Worm (Caenorhabditis elegans) whole organism, L1 larva: ENCODE results near the gene ZK1307.7.

Source experiments
- ama-1 ChIP-seq: fragments of 150-350 bp; optimal IDR thresholded peaks from 2 replicates; lab custom pipeline; 2014
- ceh-8 ChIP-seq: fragments of 200-800 bp; sonication (Bioruptor generic); optimal IDR thresholded peaks from 2 replicates; lab custom pipeline; 2018; ENCODE audit warnings: mild to moderate bottlenecking, missing genetic modification characterization, moderate library complexity, missing compliant biosample characterization
- ceh-82 ChIP-seq, 3 experiments: fragments of 150-350 bp in 1 of 3; sonication (generic microtip) in 2 of 3; optimal IDR thresholded peaks; 2 replicates each; lab custom pipeline; 2014 to 2017; ENCODE audit warnings: missing biosample characterization in 3 of 3, missing genetic modification characterization in 3 of 3
- dpl-1 ChIP-seq, 3 experiments: fragments of 150-350 bp in 2 of 3; sonication (generic microtip) in 1 of 3; optimal IDR thresholded peaks; 2 replicates each; lab custom pipeline; 2014 to 2017; ENCODE audit warnings: missing biosample characterization in 3 of 3, missing genetic modification characterization in 3 of 3, missing genetic modification reagents in 3 of 3
- elt-3 ChIP-seq, 6 experiments: fragments of 150-350 bp in 1 of 6; sonication (generic microtip); optimal IDR thresholded peaks; 2 replicates each; lab custom pipeline; 2017 to 2018; ENCODE audit warnings: missing biosample characterization in 6 of 6, missing genetic modification characterization in 6 of 6, inconsistent platforms in 1 of 6
- fkh-8 ChIP-seq: sonication (generic microtip); optimal IDR thresholded peaks from 2 replicates; lab custom pipeline; 2016; ENCODE audit warnings: mild to moderate bottlenecking, missing genetic modification characterization, missing compliant biosample characterization
- lin-15B ChIP-seq: fragments of 150-350 bp; sonication (generic microtip); optimal IDR thresholded peaks from 3 replicates; lab custom pipeline; 2014; ENCODE audit warnings: missing biosample characterization, missing genetic modification characterization
- nhr-12 ChIP-seq: sonication (generic microtip); optimal IDR thresholded peaks from 2 replicates; lab custom pipeline; 2017; ENCODE audit warnings: missing biosample characterization, missing genetic modification characterization
- nhr-77 ChIP-seq: fragments of 150-350 bp; optimal IDR thresholded peaks from 2 replicates; lab custom pipeline; 2014; ENCODE audit warnings: missing biosample characterization, missing genetic modification characterization
- rnt-1 ChIP-seq: sonication (generic microtip); optimal IDR thresholded peaks from 2 replicates; lab custom pipeline; 2016; ENCODE audit warnings: mild to moderate bottlenecking, missing genetic modification characterization, moderate library complexity, missing compliant biosample characterization
- sptf-1 ChIP-seq: fragments of 150-350 bp; optimal IDR thresholded peaks from 2 replicates; lab custom pipeline; 2014; ENCODE audit warnings: missing biosample characterization, missing genetic modification characterization
- tlp-1 ChIP-seq: fragments of 150-350 bp; optimal IDR thresholded peaks from 2 replicates; lab custom pipeline; 2014; ENCODE audit warnings: missing biosample characterization, missing genetic modification characterization
- ztf-11 ChIP-seq, 2 experiments: sonication (generic microtip); optimal IDR thresholded peaks; 2 replicates each; lab custom pipeline; 2016 to 2017; ENCODE audit warnings: missing genetic modification characterization in 2 of 2, missing biosample characterization in 1 of 2, missing compliant biosample characterization in 1 of 2

DNA sequence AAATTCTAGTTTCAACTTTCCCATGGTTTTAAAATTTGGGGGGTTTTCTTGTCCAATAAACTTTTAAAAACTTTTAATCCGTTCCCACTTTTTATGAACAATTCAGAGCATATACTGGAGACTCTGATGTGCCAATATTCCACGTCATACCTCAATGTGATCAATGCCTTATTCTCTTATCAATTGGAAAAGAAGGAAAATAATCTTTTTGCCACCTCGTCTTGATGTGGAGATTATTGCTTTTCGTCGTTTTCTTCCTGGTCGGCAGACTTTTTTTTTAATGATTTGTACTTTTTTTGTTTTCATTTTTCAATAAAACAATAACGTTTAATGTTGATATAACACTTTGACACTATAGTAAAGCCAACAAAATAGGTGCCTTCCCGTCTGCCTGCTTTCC, 41.1 kb downstream of the ZK1307.7 start:
- TF ChIP-seq nhr-77 (no peak), rnt-1 (tag; lab: Kevin White, UChicago) (no peak), ceh-82 (tag; optimal IDR thresholded peaks at IDR 0.05; lab: Kevin White, UChicago) (no peak), ztf-11 (tag; optimal IDR thresholded peaks at IDR 0.05; lab: Kevin White, UChicago) (no peak), ama-1 (lab: Kevin White, UChicago) (no peak), tlp-1 (tag; lab: Kevin White, UChicago) (no peak), ceh-8 (GFP tag; lab: Kevin White, UChicago) (no peak), lin-15B (tag; lab: Kevin White, UChicago) (no peak), fkh-8 (tag; lab: Kevin White, UChicago) (no peak), sptf-1 (tag; lab: Kevin White, UChicago) (no peak), nhr-12 (tag; lab: Kevin White, UChicago) (no peak), elt-3 (tag; optimal IDR thresholded peaks at IDR 0.05; lab: Kevin White, UChicago) (no peak), dpl-1 (GFP tag; optimal IDR thresholded peaks at IDR 0.05; lab: Kevin White, UChicago) (no peak)
